Worm (Caenorhabditis elegans): Measurements from ENCODE around the gene agl-1.

DNA sequence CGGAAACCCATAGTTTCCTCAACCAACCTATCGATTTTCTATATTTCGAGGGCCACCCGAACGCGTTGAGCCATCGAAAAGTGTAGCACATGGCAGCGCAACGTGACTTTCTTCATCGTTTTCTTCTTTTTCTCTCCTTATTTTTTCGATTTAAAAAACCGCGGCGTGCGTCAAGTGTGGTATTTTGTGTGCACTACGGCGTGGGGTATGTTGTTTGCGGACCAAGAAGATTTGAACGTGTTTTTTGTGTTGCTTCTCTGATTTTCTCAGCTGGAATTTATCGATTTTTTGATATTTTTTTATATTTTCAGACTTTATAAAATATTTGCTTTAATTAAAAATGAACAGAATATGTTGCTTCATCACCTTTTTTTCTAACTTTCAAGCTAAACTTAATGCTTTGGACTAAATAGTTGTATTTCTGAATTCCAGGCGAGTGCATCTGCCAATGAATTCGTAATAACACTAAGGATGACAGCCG is at the start of gene agl-1, which contains the start of gene pfs-2:
- TF ChIP-seq him-1 (tag; optimal IDR thresholded peaks at IDR 0.05) (no peak), W03F9.2 (tag; optimal IDR thresholded peaks at IDR 0.05) (peak; percentile 77), dao-5 (tag; optimal IDR thresholded peaks at IDR 0.05) (no peak)
